Worm (Caenorhabditis elegans) whole organism, young adult: ENCODE measurements around the gene EGAP9.3.

Experiments used
- B0019.2 ChIP-seq: fragments of 200-800 bp; sonication (Bioruptor generic); conservative IDR thresholded peaks from 2 replicates; pipeline ENCODE4 v1.3.6; 2022; ENCODE audit warnings: missing genetic modification reagents, missing genetic modification characterization, missing compliant biosample characterization
- F49E8.2 ChIP-seq: sonication (generic microtip); optimal IDR thresholded peaks from 3 replicates; lab custom pipeline; 2017; ENCODE audit warnings: missing genetic modification characterization, mild to moderate bottlenecking, missing compliant biosample characterization, antibody characterized with exemption, moderate library complexity; ENCODE audit not compliant: insufficient read depth
- ama-1 ChIP-seq, 3 experiments: fragments of 150-350 bp in 1 of 3; sonication (generic microtip) in 2 of 3; optimal IDR thresholded peaks; 2 replicates each; lab custom pipeline; 2014 to 2018; ENCODE audit warnings: missing biosample characterization in 2 of 3, missing genetic modification characterization in 2 of 3, missing genetic modification reagents in 2 of 3
- dpl-1 ChIP-seq: fragments of 150-350 bp; optimal IDR thresholded peaks from 2 replicates; lab custom pipeline; 2014; ENCODE audit warnings: missing biosample characterization, missing genetic modification reagents, missing genetic modification characterization
- him-1 ChIP-seq: sonication (generic microtip); optimal IDR thresholded peaks from 2 replicates; lab custom pipeline; 2016; ENCODE audit warnings: missing genotype, missing genetic modification reagents, missing genetic modification characterization, missing compliant biosample characterization
- unc-130 ChIP-seq: sonication (generic microtip); optimal IDR thresholded peaks from 2 replicates; lab custom pipeline; 2016; ENCODE audit warnings: missing genetic modification reagents, missing genetic modification characterization, missing compliant biosample characterization

- TF ChIP-seq B0019.2 (GFP tag; lab: Robert Waterston, UW): no peak
- no peak for TF ChIP-seq unc-130
- TF ChIP-seq ama-1 (optimal IDR thresholded peaks at IDR 0.05; lab: Kevin White, UChicago): no peak
- no peak for TF ChIP-seq ama-1 (GFP tag; optimal IDR thresholded peaks at IDR 0.05; lab: Kevin White, UChicago)
- no peak for TF ChIP-seq dpl-1 (GFP tag; lab: Kevin White, UChicago)
- TF ChIP-seq him-1 (tag; lab: Kevin White, UChicago): no peak
- no peak for TF ChIP-seq F49E8.2 (tag; lab: Kevin White, UChicago)
Observed at ce11 chrV:6554308-6554707, 25.6 kb downstream of the EGAP9.3 start, which contains the start of gene K04A8.19.
